Worm (Caenorhabditis elegans) whole organism, L1 larva: ENCODE measurements around the gene F35H10.3.
A peak's percentile ranks its signal among the peaks of the same experiment; 100 is the strongest.

Experiments used
- aly-2 ChIP-seq: fragments of 150-350 bp; optimal IDR thresholded peaks from 2 replicates; lab custom pipeline; 2014; ENCODE audit warnings: missing biosample characterization, missing genetic modification characterization
- blmp-1 ChIP-seq: fragments of 150-350 bp; optimal IDR thresholded peaks from 2 replicates; lab custom pipeline; 2014; ENCODE audit warnings: missing biosample characterization, missing genetic modification characterization
- ceh-63 ChIP-seq: fragments of 200-800 bp; sonication (Bioruptor generic); optimal IDR thresholded peaks from 2 replicates; lab custom pipeline; 2018; ENCODE audit warnings: mild to moderate bottlenecking, missing genetic modification characterization, missing compliant biosample characterization
- ceh-82 ChIP-seq, 3 experiments: fragments of 150-350 bp in 1 of 3; sonication (generic microtip) in 2 of 3; optimal IDR thresholded peaks; 2 replicates each; lab custom pipeline; 2014 to 2017; ENCODE audit warnings: missing biosample characterization in 3 of 3, missing genetic modification characterization in 3 of 3
- ceh-90 ChIP-seq: sonication (generic microtip); optimal IDR thresholded peaks from 2 replicates; lab custom pipeline; 2016; ENCODE audit warnings: missing genetic modification characterization, missing compliant biosample characterization
- ces-1 ChIP-seq: fragments of 150-350 bp; optimal IDR thresholded peaks from 2 replicates; lab custom pipeline; 2014; ENCODE audit warnings: missing biosample characterization, missing genetic modification reagents, missing genetic modification characterization
- dsc-1 ChIP-seq: sonication (generic microtip); optimal IDR thresholded peaks from 2 replicates; lab custom pipeline; 2016; ENCODE audit warnings: mild to moderate bottlenecking, missing genetic modification characterization, missing compliant biosample characterization
- efl-1 ChIP-seq, 4 experiments: fragments of 150-350 bp; optimal IDR thresholded peaks in 3 of 4; peaks in 1 of 4; 1 replicate in 1 of 4; 2 replicates in 3 of 4; lab custom pipeline; 2014; ENCODE audit warnings: missing biosample characterization in 2 of 4, missing genetic modification characterization in 2 of 4, missing genetic modification reagents in 2 of 4
- elt-3 ChIP-seq, 6 experiments: fragments of 150-350 bp in 1 of 6; sonication (generic microtip); optimal IDR thresholded peaks; 2 replicates each; lab custom pipeline; 2017 to 2018; ENCODE audit warnings: missing biosample characterization in 6 of 6, missing genetic modification characterization in 6 of 6, inconsistent platforms in 1 of 6
- fkh-10 ChIP-seq: sonication (generic microtip); optimal IDR thresholded peaks from 2 replicates; lab custom pipeline; 2017; ENCODE audit warnings: missing biosample characterization, missing genetic modification reagents, missing genetic modification characterization
- fkh-4 ChIP-seq: sonication (generic microtip); optimal IDR thresholded peaks from 2 replicates; lab custom pipeline; 2016; ENCODE audit warnings: missing compliant biosample characterization, missing genetic modification characterization, borderline replicate concordance
- grh-1 ChIP-seq: fragments of 200-800 bp; sonication (Bioruptor generic); IDR thresholded peaks from 2 replicates; pipeline ENCODE4 v1.3.6; 2022; ENCODE audit warnings: missing genetic modification reagents, missing genetic modification characterization, missing compliant biosample characterization
- irx-1 ChIP-seq: sonication (generic microtip); optimal IDR thresholded peaks from 2 replicates; lab custom pipeline; 2016; ENCODE audit warnings: missing genetic modification characterization, missing compliant biosample characterization
- lin-14 ChIP-seq: fragments of 200-800 bp; sonication (Bioruptor generic); optimal IDR thresholded peaks from 2 replicates; lab custom pipeline; 2018; ENCODE audit warnings: mild to moderate bottlenecking, missing genetic modification characterization, moderate library complexity, missing compliant biosample characterization
- lin-39 ChIP-seq: fragments of 150-350 bp; optimal IDR thresholded peaks from 2 replicates; lab custom pipeline; 2014; ENCODE audit warnings: missing biosample characterization, missing genetic modification reagents, missing genetic modification characterization
- lir-3 ChIP-seq: sonication (generic microtip); optimal IDR thresholded peaks from 2 replicates; lab custom pipeline; 2016; ENCODE audit warnings: mild to moderate bottlenecking, missing genetic modification characterization, moderate library complexity, missing compliant biosample characterization; ENCODE audit not compliant: poor library complexity
- lsy-2 ChIP-seq, 2 experiments: fragments of 150-350 bp; optimal IDR thresholded peaks; 2 replicates each; lab custom pipeline; 2014; ENCODE audit warnings: missing biosample characterization in 2 of 2, missing genetic modification characterization in 2 of 2
- mep-1 ChIP-seq: fragments of 150-350 bp; optimal IDR thresholded peaks from 2 replicates; lab custom pipeline; 2014; ENCODE audit warnings: missing biosample characterization, missing genetic modification characterization
- nhr-19 ChIP-seq: fragments of 200-800 bp; sonication (Bioruptor generic); conservative IDR thresholded peaks from 2 replicates; pipeline ENCODE4 v1.3.6; 2022; ENCODE audit warnings: missing genetic modification characterization, missing compliant biosample characterization
- nhr-20 ChIP-seq: sonication (generic microtip); optimal IDR thresholded peaks from 2 replicates; lab custom pipeline; 2016; ENCODE audit warnings: mild to moderate bottlenecking, missing genetic modification characterization, missing compliant biosample characterization
- nhr-237 ChIP-seq: fragments of 150-350 bp; optimal IDR thresholded peaks from 2 replicates; lab custom pipeline; 2014; ENCODE audit warnings: missing biosample characterization, missing genetic modification characterization
- nhr-71 ChIP-seq: sonication (generic microtip); optimal IDR thresholded peaks from 2 replicates; lab custom pipeline; 2016; ENCODE audit warnings: mild to moderate bottlenecking, missing genetic modification characterization, moderate library complexity, missing compliant biosample characterization
- nhr-85 ChIP-seq: sonication (generic microtip); peaks from one replicate; lab custom pipeline; 2016; ENCODE audit warnings: missing genetic modification characterization, inconsistent platforms, missing compliant biosample characterization
- pqm-1 ChIP-seq: sonication (generic microtip); optimal IDR thresholded peaks from 3 replicates; lab custom pipeline; 2017; ENCODE audit warnings: missing biosample characterization, missing genetic modification characterization
- skn-1 ChIP-seq: fragments of 150-350 bp; optimal IDR thresholded peaks from 2 replicates; lab custom pipeline; 2014; ENCODE audit warnings: missing biosample characterization, missing genetic modification characterization
- snu-23 ChIP-seq: sonication (generic microtip); optimal IDR thresholded peaks from 2 replicates; lab custom pipeline; 2016; ENCODE audit warnings: missing genetic modification characterization, missing compliant biosample characterization
- sup-37 ChIP-seq: fragments of 200-800 bp; sonication (Bioruptor generic); optimal IDR thresholded peaks from 2 replicates; lab custom pipeline; 2018; ENCODE audit warnings: mild to moderate bottlenecking, missing genetic modification characterization, missing compliant biosample characterization
- tlp-1 ChIP-seq: fragments of 150-350 bp; optimal IDR thresholded peaks from 2 replicates; lab custom pipeline; 2014; ENCODE audit warnings: missing biosample characterization, missing genetic modification characterization
- xbp-1 ChIP-seq: sonication (generic microtip); optimal IDR thresholded peaks from 2 replicates; lab custom pipeline; 2016; ENCODE audit warnings: missing genetic modification characterization, missing compliant biosample characterization
- zip-4 ChIP-seq: fragments of 200-800 bp; sonication (Bioruptor generic); optimal IDR thresholded peaks from 2 replicates; lab custom pipeline; 2018; ENCODE audit warnings: mild to moderate bottlenecking, missing genetic modification characterization, moderate library complexity, missing compliant biosample characterization
- ztf-4 ChIP-seq: fragments of 150-350 bp; optimal IDR thresholded peaks from 2 replicates; lab custom pipeline; 2014; ENCODE audit warnings: missing biosample characterization, missing genetic modification characterization

The F35H10.3 gene

ce11 chrIV:8301925-8302324, 23.8 kb upstream of the F35H10.3 start (continued):
- TF ChIP-seq nhr-19 (GFP tag; lab: Robert Waterston, UW), result 0 out of 2 replicates have a peak, but pooled peaks have one; percentile 32
- TF ChIP-seq sup-37 (GFP tag; lab: Kevin White, UChicago), result no peak
- peak; percentile 16 to 51 for TF ChIP-seq efl-1 (optimal IDR thresholded peaks at IDR 0.05; lab: Kevin White, UChicago)
- peak; percentile 2 to 93 for TF ChIP-seq efl-1 (GFP tag; optimal IDR thresholded peaks at IDR 0.05 in 1 of 2; lab: Kevin White, UChicago)
- TF ChIP-seq zip-4 (GFP tag; lab: Kevin White, UChicago), result no peak
- peak in 1 of 2 experiments; percentile 45 for TF ChIP-seq lsy-2 (tag; optimal IDR thresholded peaks at IDR 0.05; lab: Kevin White, UChicago)
- TF ChIP-seq xbp-1, result no peak
- peak; percentile 71 for TF ChIP-seq blmp-1 (tag; lab: Kevin White, UChicago)
- no peak for TF ChIP-seq fkh-10 (GFP tag; lab: Kevin White, UChicago)
- TF ChIP-seq ceh-90 (tag; lab: Kevin White, UChicago), result no peak
- peak; percentile 47 for TF ChIP-seq nhr-71 (tag; lab: Kevin White, UChicago)

- TF ChIP-seq pqm-1 (tag; lab: Kevin White, UChicago) (no peak), snu-23 (GFP tag; lab: Kevin White, UChicago) (peak; percentile 18), sup-37 (GFP tag; lab: Kevin White, UChicago) (no peak), ces-1 (GFP tag; lab: Kevin White, UChicago) (no peak), lir-3 (no peak), nhr-85 (tag; lab: Kevin White, UChicago) (peak; percentile 90), fkh-10 (GFP tag; lab: Kevin White, UChicago) (no peak), elt-3 (tag; optimal IDR thresholded peaks at IDR 0.05; lab: Kevin White, UChicago) (peak in 4 of 6 experiments; percentile 1 to 18 (median 16)), grh-1 (GFP tag; lab: Robert Waterston, UW) (peak; percentile 64), lin-14 (GFP tag; lab: Kevin White, UChicago) (peak; percentile 30), ceh-82 (tag; optimal IDR thresholded peaks at IDR 0.05; lab: Kevin White, UChicago) (no peak), lin-39 (tag; lab: Kevin White, UChicago) (no peak), lsy-2 (tag; optimal IDR thresholded peaks at IDR 0.05; lab: Kevin White, UChicago) (no peak), blmp-1 (tag; lab: Kevin White, UChicago) (peak; percentile 70)
- TF ChIP-seq, all 84 proteins: peak for 6
These were observed 23.1 kb upstream of the F35H10.3 start for ce11 chrIV:8302648-8303161.

ce11 chrIV:8303668-8304067, 22.1 kb upstream of the F35H10.3 start, which contains the start of gene vha-5:
TSS of gene vha-5 (plus strand) at chrIV:8303968.
- no peak for TF ChIP-seq skn-1 (tag; lab: Kevin White, UChicago)
- no peak for TF ChIP-seq dsc-1
- no peak for TF ChIP-seq irx-1 (tag; lab: Kevin White, UChicago)
- no peak for TF ChIP-seq nhr-20 (tag; lab: Kevin White, UChicago)
- no peak for TF ChIP-seq tlp-1
- TF ChIP-seq fkh-4 (tag; lab: Kevin White, UChicago), result no peak
- no peak for TF ChIP-seq grh-1 (GFP tag; lab: Robert Waterston, UW)
- TF ChIP-seq, all 84 proteins: peak for 0

- no peak for TF ChIP-seq mep-1
- no peak for TF ChIP-seq ceh-82 (tag; optimal IDR thresholded peaks at IDR 0.05; lab: Kevin White, UChicago)
- TF ChIP-seq efl-1 (optimal IDR thresholded peaks at IDR 0.05; lab: Kevin White, UChicago), result no peak
- TF ChIP-seq efl-1 (GFP tag; optimal IDR thresholded peaks at IDR 0.05 in 1 of 2; lab: Kevin White, UChicago), result peak in 1 of 2 experiments; percentile 64
These were observed 18.4 kb upstream of the F35H10.3 start for ce11 chrIV:8307408-8307807.

- TF ChIP-seq ceh-63 (GFP tag; lab: Kevin White, UChicago) (no peak), ztf-4 (no peak), efl-1 (optimal IDR thresholded peaks at IDR 0.05; lab: Kevin White, UChicago) (no peak), efl-1 (GFP tag; optimal IDR thresholded peaks at IDR 0.05 in 1 of 2; lab: Kevin White, UChicago) (peak in 1 of 2 experiments; percentile 56), nhr-237 (tag; lab: Kevin White, UChicago) (no peak), aly-2 (tag; lab: Kevin White, UChicago) (no peak)
- TF ChIP-seq, all 84 proteins: peak for 1
These were observed 13.7 kb upstream of the F35H10.3 start for ce11 chrIV:8312105-8312504.
